Worm (Caenorhabditis elegans): ENCODE measurements around the gene gst-11.

Gene gst-11

ce11 chrX:3654623-3655022 lies 21.1 kb upstream of the gst-11 start, which contains the start of gene R11G1.11:
Gene R11G1.11 (plus strand): TSS chrX:3654923.
- TF ChIP-seq nhr-23 (tag; optimal IDR thresholded peaks at IDR 0.05) (peak; percentile 52), zag-1 (tag; optimal IDR thresholded peaks at IDR 0.05) (no peak), nhr-67 (tag; optimal IDR thresholded peaks at IDR 0.05) (no peak), lin-15B (tag; optimal IDR thresholded peaks at IDR 0.05) (no peak), ama-1 (optimal IDR thresholded peaks at IDR 0.05) (no peak), nhr-12 (tag; optimal IDR thresholded peaks at IDR 0.05) (no peak), jun-1 (tag; optimal IDR thresholded peaks at IDR 0.05) (no peak), eor-1 (tag; optimal IDR thresholded peaks at IDR 0.05) (no peak)

ce11 chrX:3650100-3650809 lies 16.7 kb upstream of the gst-11 start, which contains the start of the genes sax-1 and R11G1.2:
Gene sax-1 (minus strand): TSS chrX:3650150.
Gene R11G1.2 (plus strand): TSS chrX:3650614.
- peak; percentile 41 for TF ChIP-seq jun-1 (tag; optimal IDR thresholded peaks at IDR 0.05)
- TF ChIP-seq elt-1 (tag; optimal IDR thresholded peaks at IDR 0.05) = no peak
- no peak for TF ChIP-seq nhr-76 (tag; optimal IDR thresholded peaks at IDR 0.05)
- no peak for TF ChIP-seq ceh-82 (tag; optimal IDR thresholded peaks at IDR 0.05)
- TF ChIP-seq ztf-4 (tag; optimal IDR thresholded peaks at IDR 0.05) = no peak
- TF ChIP-seq mdl-1 (tag; optimal IDR thresholded peaks at IDR 0.05) = peak; percentile 64
- TF ChIP-seq ama-1 (optimal IDR thresholded peaks at IDR 0.05) = no peak
- TF ChIP-seq egl-27 (tag; optimal IDR thresholded peaks at IDR 0.05) = no peak
- TF ChIP-seq egl-5 (tag; optimal IDR thresholded peaks at IDR 0.05) = no peak
- no peak for TF ChIP-seq ztf-11 (tag; optimal IDR thresholded peaks at IDR 0.05)
- TF ChIP-seq hmg-11 (tag; optimal IDR thresholded peaks at IDR 0.05) = peak; percentile 83
- peak; percentile 68 for TF ChIP-seq nfya-1 (tag; optimal IDR thresholded peaks at IDR 0.05; ENCODE audit: insufficient read depth)
- no peak for TF ChIP-seq aly-2 (tag; optimal IDR thresholded peaks at IDR 0.05)
- TF ChIP-seq nhr-11 (tag; optimal IDR thresholded peaks at IDR 0.05) = no peak
- peak; percentile 41 for TF ChIP-seq elt-2 (tag; optimal IDR thresholded peaks at IDR 0.05)
- peak; percentile 17 for TF ChIP-seq nhr-23 (tag; optimal IDR thresholded peaks at IDR 0.05)
- no peak for TF ChIP-seq daf-12 (tag; optimal IDR thresholded peaks at IDR 0.05)
- TF ChIP-seq nhr-43 (tag; optimal IDR thresholded peaks at IDR 0.05; ENCODE audit: poor library complexity, severe bottlenecking) = no peak
- no peak for TF ChIP-seq ZK546.5 (tag; optimal IDR thresholded peaks at IDR 0.05)
- TF ChIP-seq ceh-9 (tag; optimal IDR thresholded peaks at IDR 0.05) = no peak
- no peak for TF ChIP-seq lsy-12 (tag; optimal IDR thresholded peaks at IDR 0.05)
- TF ChIP-seq pha-4 (tag; optimal IDR thresholded peaks at IDR 0.05) = peak; percentile 82
- TF ChIP-seq nhr-237 (tag; optimal IDR thresholded peaks at IDR 0.05) = no peak
- TF ChIP-seq eor-1 (tag; optimal IDR thresholded peaks at IDR 0.05) = no peak
- TF ChIP-seq pqm-1 (tag; optimal IDR thresholded peaks at IDR 0.05) = no peak
- no peak for TF ChIP-seq mml-1 (tag; optimal IDR thresholded peaks at IDR 0.05)
- no peak for TF ChIP-seq tbx-2 (tag; optimal IDR thresholded peaks at IDR 0.05)
- peak; percentile 29 for TF ChIP-seq ceh-28 (tag; optimal IDR thresholded peaks at IDR 0.05)
- peak; percentile 33 for TF ChIP-seq skn-1 (tag; optimal IDR thresholded peaks at IDR 0.05)
- peak; percentile 25 for TF ChIP-seq lin-15B (tag; optimal IDR thresholded peaks at IDR 0.05)
- peak; percentile 0 for TF ChIP-seq snpc-4 (tag; optimal IDR thresholded peaks at IDR 0.05)
- no peak for TF ChIP-seq unc-62 (GFP tag; optimal IDR thresholded peaks at IDR 0.05)
- peak; percentile 69 for TF ChIP-seq lin-39 (tag; optimal IDR thresholded peaks at IDR 0.05)
- no peak for TF ChIP-seq zag-1 (tag; optimal IDR thresholded peaks at IDR 0.05)
- no peak for TF ChIP-seq elt-3 (tag; optimal IDR thresholded peaks at IDR 0.05)
- TF ChIP-seq nhr-77 (tag; optimal IDR thresholded peaks at IDR 0.05) = no peak
- no peak for TF ChIP-seq nhr-28 (tag; optimal IDR thresholded peaks at IDR 0.05)
- TF ChIP-seq ceh-16 (tag; optimal IDR thresholded peaks at IDR 0.05) = no peak
- no peak for TF ChIP-seq fkh-2 (tag; optimal IDR thresholded peaks at IDR 0.05)
- peak; percentile 44 for TF ChIP-seq nhr-25 (tag; optimal IDR thresholded peaks at IDR 0.05)
